Fruit fly (Drosophila melanogaster): ENCODE measurements around the gene CG7715.

The CG7715 gene

dm6 chr3R:18732381-18732780, 4.1 kb upstream of the CG7715 start, which contains the start of gene CG14302:
CG14302 (plus strand) TSS chr3R:18732681.
- no peak for TF ChIP-seq CG7045 (GFP tag; optimal IDR thresholded peaks at IDR 0.05)
- TF ChIP-seq tj (GFP tag; optimal IDR thresholded peaks at IDR 0.05): no peak
- TF ChIP-seq CG1620 (GFP tag; optimal IDR thresholded peaks at IDR 0.05): no peak
- TF ChIP-seq Crg-1 (GFP tag; optimal IDR thresholded peaks at IDR 0.05): no peak
- TF ChIP-seq toe (GFP tag; optimal IDR thresholded peaks at IDR 0.05): no peak
- TF ChIP-seq cnc (optimal IDR thresholded peaks at IDR 0.05): no peak
- no peak for TF ChIP-seq CG14711 (tag; optimal IDR thresholded peaks at IDR 0.05)
- no peak for TF ChIP-seq CG11617 (GFP tag; optimal IDR thresholded peaks at IDR 0.05)

dm6 chr3R:18731241-18731640, 3.0 kb upstream of the CG7715 start:
- TF ChIP-seq CG11617 (GFP tag; optimal IDR thresholded peaks at IDR 0.05) (no peak), pad (GFP tag; optimal IDR thresholded peaks at IDR 0.05) (peak; percentile 91)

DNA sequence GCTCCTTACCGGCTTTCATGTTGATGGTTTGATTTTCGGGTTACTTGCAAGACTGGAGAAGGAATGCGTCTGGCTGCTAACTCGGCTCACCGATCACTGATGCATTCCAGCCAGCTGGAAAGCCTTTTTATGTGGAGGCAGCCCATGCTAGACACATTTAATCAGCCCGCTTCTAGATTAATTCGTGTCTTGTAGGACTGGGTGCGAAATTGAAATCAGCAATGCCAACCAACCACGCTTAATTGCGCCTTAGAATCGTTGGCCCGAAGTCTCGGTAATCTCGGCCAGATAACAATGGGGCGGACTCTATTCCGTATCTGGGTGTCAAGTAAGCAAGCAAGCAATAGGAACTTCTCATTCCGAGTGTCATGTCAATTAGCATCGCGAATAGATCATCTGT, 1.9 kb downstream of the CG7715 start, which contains the start of gene CG7714:
TSS of gene CG7714 (minus strand) at position 101 of the 400 bp plus-strand sequence.
- no peak for TF ChIP-seq CG7045 (GFP tag; optimal IDR thresholded peaks at IDR 0.05)

dm6 chr3R:18722490-18722889, 5.8 kb downstream of the CG7715 start, which contains the start of gene CG34283:
CG34283 (minus strand) TSS chr3R:18722590.
- no peak for TF ChIP-seq kay (GFP tag; ENCODE audit: borderline replicate concordance)
- TF ChIP-seq bab1 (GFP tag; optimal IDR thresholded peaks at IDR 0.05): no peak
- TF ChIP-seq CG7045 (GFP tag; optimal IDR thresholded peaks at IDR 0.05): no peak
- no peak for TF ChIP-seq CG1620 (GFP tag; optimal IDR thresholded peaks at IDR 0.05)
- TF ChIP-seq CG14711 (tag; optimal IDR thresholded peaks at IDR 0.05): no peak
- TF ChIP-seq ovo (GFP tag; optimal IDR thresholded peaks at IDR 0.05): no peak
- TF ChIP-seq Hr96 (GFP tag; optimal IDR thresholded peaks at IDR 0.05): no peak
- no peak for TF ChIP-seq tj (GFP tag; optimal IDR thresholded peaks at IDR 0.05)
- TF ChIP-seq Mnt (GFP tag; optimal IDR thresholded peaks at IDR 0.05): no peak
- TF ChIP-seq cnc (optimal IDR thresholded peaks at IDR 0.05): no peak
- TF ChIP-seq toe (GFP tag; optimal IDR thresholded peaks at IDR 0.05): no peak
- no peak for TF ChIP-seq CG33017 (tag; optimal IDR thresholded peaks at IDR 0.05)
- no peak for TF ChIP-seq CG11617 (GFP tag; optimal IDR thresholded peaks at IDR 0.05)
- no peak for TF ChIP-seq Crg-1 (GFP tag; optimal IDR thresholded peaks at IDR 0.05)
- no peak for TF ChIP-seq CG12768 (GFP tag; optimal IDR thresholded peaks at IDR 0.05)
- TF ChIP-seq CG7101 (tag; optimal IDR thresholded peaks at IDR 0.05): no peak
- TF ChIP-seq Clk (GFP tag; optimal IDR thresholded peaks at IDR 0.05): no peak
- no peak for TF ChIP-seq CG5204 (GFP tag; optimal IDR thresholded peaks at IDR 0.05)
- no peak for TF ChIP-seq cic (GFP tag; optimal IDR thresholded peaks at IDR 0.05)

DNA sequence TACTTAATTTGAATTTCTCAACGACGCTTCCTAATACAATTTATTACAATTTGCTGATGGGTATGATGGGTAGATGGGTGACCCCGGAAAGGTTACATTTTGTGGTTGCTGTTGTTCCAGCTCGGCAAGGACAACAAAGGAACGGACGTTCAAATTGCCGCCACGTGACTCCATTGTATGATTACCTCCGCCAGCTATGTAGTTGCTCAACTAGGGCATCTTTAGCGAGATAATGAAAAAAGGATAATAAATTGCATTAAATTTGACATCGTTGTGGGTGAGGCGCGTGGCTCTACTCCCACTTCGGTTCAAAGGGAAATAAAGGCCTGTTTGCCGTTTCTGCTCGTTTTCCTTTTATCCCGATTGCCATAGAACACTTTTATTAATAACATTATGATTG, 6.9 kb downstream of the CG7715 start:
- no peak for TF ChIP-seq cic (GFP tag; optimal IDR thresholded peaks at IDR 0.05)
- no peak for TF ChIP-seq CG33017 (tag; optimal IDR thresholded peaks at IDR 0.05)
- TF ChIP-seq CG14711 (tag; optimal IDR thresholded peaks at IDR 0.05): no peak
- TF ChIP-seq ovo (GFP tag; optimal IDR thresholded peaks at IDR 0.05): no peak
- TF ChIP-seq CG7045 (GFP tag; optimal IDR thresholded peaks at IDR 0.05): no peak
- TF ChIP-seq bab1 (GFP tag; optimal IDR thresholded peaks at IDR 0.05): no peak
- TF ChIP-seq Crg-1 (GFP tag; optimal IDR thresholded peaks at IDR 0.05): no peak
- TF ChIP-seq Mnt (GFP tag; optimal IDR thresholded peaks at IDR 0.05): no peak
- no peak for TF ChIP-seq CG1620 (GFP tag; optimal IDR thresholded peaks at IDR 0.05)

DNA sequence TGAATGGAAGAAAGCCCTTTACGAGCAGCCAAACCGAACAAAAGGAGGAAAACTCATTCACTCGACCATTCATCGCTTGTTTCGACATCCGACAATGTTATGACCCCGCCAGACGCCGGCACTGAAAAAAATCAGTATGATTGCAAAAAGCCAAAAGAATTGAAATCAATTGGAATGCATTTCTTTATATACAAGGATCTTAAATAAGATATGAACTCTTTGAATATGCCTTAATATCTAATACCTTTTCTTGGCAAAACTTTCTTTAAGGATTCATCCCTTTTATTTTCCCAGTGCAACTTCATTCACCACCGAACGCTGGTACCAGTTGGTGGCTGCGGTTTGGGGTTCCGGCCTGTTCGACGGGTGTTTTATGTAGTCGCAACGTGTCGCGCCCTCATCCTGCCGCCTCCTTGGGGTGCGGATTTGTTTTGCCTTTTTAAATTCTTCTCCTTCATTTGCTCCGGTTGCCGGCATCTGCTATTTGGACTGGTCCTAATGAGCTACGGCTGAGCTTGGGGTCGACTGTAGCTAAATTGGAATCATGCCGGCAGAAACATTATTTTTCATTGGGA, 8.4 kb downstream of the CG7715 start:
- no peak for TF ChIP-seq cnc (optimal IDR thresholded peaks at IDR 0.05)
- peak; percentile 17 for TF ChIP-seq CG12768 (GFP tag; optimal IDR thresholded peaks at IDR 0.05)
- TF ChIP-seq Hr96 (GFP tag; optimal IDR thresholded peaks at IDR 0.05): peak; percentile 37
- no peak for TF ChIP-seq CG11617 (GFP tag; optimal IDR thresholded peaks at IDR 0.05)
- peak; percentile 36 for TF ChIP-seq CG33017 (tag; optimal IDR thresholded peaks at IDR 0.05)
- no peak for TF ChIP-seq kay (GFP tag; ENCODE audit: borderline replicate concordance)
- no peak for TF ChIP-seq bab1 (GFP tag; optimal IDR thresholded peaks at IDR 0.05)
- no peak for TF ChIP-seq CG1620 (GFP tag; optimal IDR thresholded peaks at IDR 0.05)
- TF ChIP-seq Mnt (GFP tag; optimal IDR thresholded peaks at IDR 0.05): no peak
- peak; percentile 2 for TF ChIP-seq toe (GFP tag; optimal IDR thresholded peaks at IDR 0.05)
- no peak for TF ChIP-seq Clk (GFP tag; optimal IDR thresholded peaks at IDR 0.05)
- no peak for TF ChIP-seq cic (GFP tag; optimal IDR thresholded peaks at IDR 0.05)
- peak; percentile 29 for TF ChIP-seq CG5204 (GFP tag; optimal IDR thresholded peaks at IDR 0.05)
- TF ChIP-seq CG7045 (GFP tag; optimal IDR thresholded peaks at IDR 0.05): peak; percentile 26
- TF ChIP-seq Crg-1 (GFP tag; optimal IDR thresholded peaks at IDR 0.05): no peak
- TF ChIP-seq CG7101 (tag; optimal IDR thresholded peaks at IDR 0.05): peak; percentile 10
- no peak for TF ChIP-seq CG14711 (tag; optimal IDR thresholded peaks at IDR 0.05)
- no peak for TF ChIP-seq ovo (GFP tag; optimal IDR thresholded peaks at IDR 0.05)
- TF ChIP-seq tj (GFP tag; optimal IDR thresholded peaks at IDR 0.05): no peak
- no peak for TF ChIP-seq pad (GFP tag; optimal IDR thresholded peaks at IDR 0.05)

DNA sequence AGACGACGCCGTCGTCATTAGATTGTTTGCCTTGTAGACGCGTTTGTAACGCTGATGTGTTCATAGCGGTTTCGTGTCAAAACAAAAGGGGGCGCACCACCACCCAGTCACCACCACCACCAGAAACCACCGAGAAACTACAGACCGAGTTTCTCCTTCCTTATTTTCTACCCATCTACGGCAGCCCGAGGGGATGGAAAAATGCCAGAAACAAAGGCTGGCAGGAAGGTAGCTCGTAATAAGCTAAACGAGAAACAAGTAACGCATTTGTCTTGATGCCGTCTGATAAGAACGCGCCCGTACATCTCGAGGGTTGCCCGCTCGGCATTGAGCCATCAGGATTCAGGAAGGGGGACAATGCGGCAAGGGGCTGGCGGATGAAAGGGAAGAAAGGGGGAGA, 20.8 kb downstream of the CG7715 start:
- no peak for TF ChIP-seq Hr96 (GFP tag; optimal IDR thresholded peaks at IDR 0.05)
- TF ChIP-seq CG11617 (GFP tag; optimal IDR thresholded peaks at IDR 0.05): no peak
- TF ChIP-seq Clk (GFP tag; optimal IDR thresholded peaks at IDR 0.05): no peak
- TF ChIP-seq Crg-1 (GFP tag; optimal IDR thresholded peaks at IDR 0.05): no peak
- no peak for TF ChIP-seq bab1 (GFP tag; optimal IDR thresholded peaks at IDR 0.05)
- TF ChIP-seq CG5204 (GFP tag; optimal IDR thresholded peaks at IDR 0.05): no peak
- TF ChIP-seq CG7045 (GFP tag; optimal IDR thresholded peaks at IDR 0.05): no peak
- no peak for TF ChIP-seq CG12768 (GFP tag; optimal IDR thresholded peaks at IDR 0.05)
- TF ChIP-seq cic (GFP tag; optimal IDR thresholded peaks at IDR 0.05): no peak
- no peak for TF ChIP-seq CG33017 (tag; optimal IDR thresholded peaks at IDR 0.05)
- no peak for TF ChIP-seq cnc (optimal IDR thresholded peaks at IDR 0.05)
- TF ChIP-seq toe (GFP tag; optimal IDR thresholded peaks at IDR 0.05): no peak
- TF ChIP-seq kay (GFP tag; ENCODE audit: borderline replicate concordance): no peak

Measured in whole organism, adult.